Fruit fly (Drosophila melanogaster) whole organism, embryonic: ENCODE data around the gene CG5446.

ENCODE experiments used
- ATbp ChIP-seq: fragments of 200-800 bp; sonication (Bioruptor generic); optimal IDR thresholded peaks from 2 replicates; lab custom pipeline; 2017; ENCODE audit warnings: missing biosample characterization, mild to moderate bottlenecking, missing genetic modification characterization, missing genetic modification reagents
- Abd-B ChIP-seq: fragments of 200-800 bp; sonication (Bioruptor generic); optimal IDR thresholded peaks from 2 replicates; lab custom pipeline; 2018; ENCODE audit warnings: missing biosample characterization, mild to moderate bottlenecking, missing genetic modification characterization, moderate library complexity
- Bdp1 ChIP-seq: fragments of 200-800 bp; sonication (Bioruptor generic); optimal IDR thresholded peaks from 3 replicates; lab custom pipeline; 2016; ENCODE audit warnings: missing biosample characterization, missing genetic modification characterization
- Blimp-1 ChIP-seq: fragments of 200-800 bp; sonication (Bioruptor generic); optimal IDR thresholded peaks from 3 replicates; lab custom pipeline; 2018; ENCODE audit warnings: missing biosample characterization, missing genetic modification characterization, mild to moderate bottlenecking, moderate library complexity, missing genetic modification reagents
- C15 ChIP-seq: fragments of 200-800 bp; sonication (Bioruptor generic); IDR thresholded peaks from 3 replicates; pipeline ENCODE4 v1.3.6; 2022; ENCODE audit warnings: missing biosample characterization, missing genetic modification characterization
- CG10274 ChIP-seq: fragments of 200-800 bp; sonication (Bioruptor generic); optimal IDR thresholded peaks from 3 replicates; lab custom pipeline; 2017; ENCODE audit warnings: missing biosample characterization, mild to moderate bottlenecking, missing genetic modification characterization
- CG10366 ChIP-seq: fragments of 200-800 bp; sonication (Bioruptor generic); IDR thresholded peaks from 2 replicates; pipeline ENCODE4 v1.3.6; 2022; ENCODE audit warnings: missing biosample characterization, missing genetic modification characterization
- CG11085 ChIP-seq: fragments of 200-800 bp; sonication (Bioruptor generic); IDR thresholded peaks from 2 replicates; pipeline ENCODE4 v1.3.6; 2022; ENCODE audit warnings: missing biosample characterization, missing genetic modification characterization
- CG12219 ChIP-seq: fragments of 200-800 bp; sonication (Bioruptor generic); optimal IDR thresholded peaks from 3 replicates; lab custom pipeline; 2018; ENCODE audit warnings: missing biosample characterization, mild to moderate bottlenecking, missing genetic modification characterization
- CG12659 ChIP-seq: fragments of 200-800 bp; sonication (Bioruptor generic); optimal IDR thresholded peaks from 3 replicates; lab custom pipeline; 2017; ENCODE audit warnings: mild to moderate bottlenecking, missing biosample characterization, missing genetic modification reagents, missing genetic modification characterization
- CG14860 ChIP-seq: fragments of 200-800 bp; sonication (Bioruptor generic); IDR thresholded peaks from 3 replicates; pipeline ENCODE4 v1.3.6; 2022; ENCODE audit warnings: missing biosample characterization, missing genetic modification characterization; ENCODE audit not compliant: partially characterized antibody
- CG1529 ChIP-seq: fragments of 200-800 bp; sonication (Bioruptor generic); optimal IDR thresholded peaks from 3 replicates; lab custom pipeline; 2018; ENCODE audit warnings: missing biosample characterization, missing genetic modification characterization
- CG16813 ChIP-seq: fragments of 200-800 bp; sonication (Bioruptor generic); IDR thresholded peaks from 3 replicates; pipeline ENCODE4 v1.3.6; 2022; ENCODE audit warnings: missing biosample characterization, missing genetic modification characterization; ENCODE audit not compliant: partially characterized antibody
- CG2712 ChIP-seq: fragments of 200-800 bp; optimal IDR thresholded peaks from 3 replicates; lab custom pipeline; 2019; ENCODE audit warnings: missing biosample characterization, mild to moderate bottlenecking, missing genetic modification characterization, moderate library complexity
- CG31388 ChIP-seq: fragments of 200-800 bp; sonication (Bioruptor generic); optimal IDR thresholded peaks from 2 replicates; lab custom pipeline; 2016; ENCODE audit warnings: missing biosample characterization, missing genetic modification characterization
- CG32767 ChIP-seq: fragments of 200-800 bp; sonication (Bioruptor generic); IDR thresholded peaks from 2 replicates; pipeline ENCODE4 v1.3.6; 2022; ENCODE audit warnings: missing biosample characterization, missing genetic modification characterization
- CG34224 ChIP-seq: fragments of 200-800 bp; sonication (Bioruptor generic); IDR thresholded peaks from 3 replicates; pipeline ENCODE4 v1.3.6; 2022; ENCODE audit warnings: missing biosample characterization, missing genetic modification characterization; ENCODE audit not compliant: partially characterized antibody
- CG3847 ChIP-seq: fragments of 200-800 bp; sonication (Bioruptor generic); IDR thresholded peaks from 2 replicates; pipeline ENCODE4 v1.3.6; 2022; ENCODE audit warnings: missing biosample characterization, missing genetic modification characterization
- CG4820 ChIP-seq: fragments of 200-800 bp; sonication (Bioruptor generic); optimal IDR thresholded peaks from 3 replicates; lab custom pipeline; 2016; ENCODE audit warnings: missing biosample characterization, missing genetic modification characterization
- CG7745 ChIP-seq: fragments of 200-800 bp; sonication (Bioruptor generic); optimal IDR thresholded peaks from 2 replicates; lab custom pipeline; 2018; ENCODE audit warnings: missing biosample characterization, mild to moderate bottlenecking, missing genetic modification characterization, moderate library complexity
- CG9817 ChIP-seq: fragments of 200-800 bp; sonication (Bioruptor generic); optimal IDR thresholded peaks from 2 replicates; lab custom pipeline; 2018; ENCODE audit warnings: missing biosample characterization, mild to moderate bottlenecking, missing genetic modification characterization, moderate library complexity
- CkIIα-i1 ChIP-seq: fragments of 200-800 bp; sonication (Bioruptor generic); IDR thresholded peaks from 2 replicates; pipeline ENCODE4 v1.3.6; 2022; ENCODE audit warnings: missing biosample characterization, missing genetic modification characterization
- Elba2 ChIP-seq: fragments of 200-800 bp; sonication (Bioruptor generic); optimal IDR thresholded peaks from 3 replicates; lab custom pipeline; 2016; ENCODE audit warnings: missing biosample characterization, missing genetic modification characterization
- Fer1 ChIP-seq: fragments of 200-800 bp; sonication (Bioruptor generic); optimal IDR thresholded peaks from 2 replicates; lab custom pipeline; 2017; ENCODE audit warnings: missing biosample characterization, mild to moderate bottlenecking, missing genetic modification characterization
- GATAe ChIP-seq: fragments of 200-800 bp; sonication (Bioruptor generic); conservative IDR thresholded peaks from 2 replicates; pipeline ENCODE4 v1.3.6; 2022; ENCODE audit warnings: missing biosample characterization, missing genetic modification characterization
- Hr78 ChIP-seq, 2 experiments: fragments of 200-800 bp in 1 of 2; fragments of >200 bp in 1 of 2; sonication (Bioruptor generic) in 1 of 2; optimal IDR thresholded peaks; 2 replicates each; lab custom pipeline; 2017 to 2019; ENCODE audit warnings: missing biosample characterization in 2 of 2, missing genetic modification characterization in 2 of 2, mild to moderate bottlenecking in 1 of 2, moderate library complexity in 1 of 2
- Hsf ChIP-seq: fragments of 200-800 bp; sonication (Bioruptor generic); optimal IDR thresholded peaks from 3 replicates; lab custom pipeline; 2016; ENCODE audit warnings: missing biosample characterization, missing genetic modification characterization
- Kr ChIP-seq: fragments of 200-800 bp; sonication (Bioruptor generic); optimal IDR thresholded peaks from 2 replicates; lab custom pipeline; 2017; ENCODE audit warnings: missing biosample characterization, mild to moderate bottlenecking, missing genetic modification characterization
- Meics ChIP-seq: fragments of 200-800 bp; sonication (Bioruptor generic); optimal IDR thresholded peaks from 2 replicates; lab custom pipeline; 2017; ENCODE audit warnings: missing biosample characterization, mild to moderate bottlenecking, missing genetic modification characterization
- Sin3A ChIP-seq: fragments of >200 bp; optimal IDR thresholded peaks from 2 replicates; lab custom pipeline; 2018
- YL-1 ChIP-seq: fragments of 200-800 bp; sonication (Bioruptor generic); optimal IDR thresholded peaks from 3 replicates; lab custom pipeline; 2017; ENCODE audit warnings: missing biosample characterization, mild to moderate bottlenecking, missing genetic modification characterization
- ab ChIP-seq: fragments of 200-800 bp; sonication (Bioruptor generic); optimal IDR thresholded peaks from 2 replicates; lab custom pipeline; 2016; ENCODE audit warnings: missing biosample characterization, missing genetic modification characterization
- ci ChIP-seq: fragments of 200-800 bp; sonication (Bioruptor generic); IDR thresholded peaks from 3 replicates; pipeline ENCODE4 v1.3.6; 2022; ENCODE audit warnings: missing biosample characterization, missing genetic modification characterization
- ems ChIP-seq: fragments of 200-800 bp; sonication (Bioruptor generic); optimal IDR thresholded peaks from 3 replicates; lab custom pipeline; 2016; ENCODE audit warnings: missing biosample characterization, missing genetic modification characterization
- ftz-f1 ChIP-seq: fragments of 200-800 bp; sonication (Bioruptor generic); optimal IDR thresholded peaks from 2 replicates; lab custom pipeline; 2016; ENCODE audit warnings: missing biosample characterization, missing genetic modification characterization
- ham ChIP-seq: fragments of 200-800 bp; sonication (Bioruptor generic); IDR thresholded peaks from 2 replicates; pipeline ENCODE4 v1.3.6; 2022; ENCODE audit warnings: missing biosample characterization, missing genetic modification characterization
- insv ChIP-seq, 2 experiments: fragments of 200-800 bp; sonication (Bioruptor generic); optimal IDR thresholded peaks; 3 replicates each; lab custom pipeline; 2016 to 2018; ENCODE audit warnings: missing biosample characterization in 2 of 2, missing genetic modification characterization in 2 of 2
- lilli ChIP-seq: fragments of 200-800 bp; sonication (Bioruptor generic); optimal IDR thresholded peaks from 3 replicates; lab custom pipeline; 2016; ENCODE audit warnings: missing biosample characterization, missing genetic modification characterization
- mam ChIP-seq: fragments of 200-800 bp; sonication (Bioruptor generic); optimal IDR thresholded peaks from 3 replicates; lab custom pipeline; 2016; ENCODE audit warnings: missing biosample characterization, missing genetic modification characterization
- org-1 ChIP-seq: fragments of 200-800 bp; sonication (Bioruptor generic); optimal IDR thresholded peaks from 2 replicates; lab custom pipeline; 2017; ENCODE audit warnings: missing biosample characterization, missing genetic modification characterization
- pita ChIP-seq: fragments of 200-800 bp; sonication (Bioruptor generic); optimal IDR thresholded peaks from 2 replicates; lab custom pipeline; 2017; ENCODE audit warnings: missing biosample characterization, mild to moderate bottlenecking, missing genetic modification characterization
- sd ChIP-seq: fragments of 200-800 bp; sonication (Bioruptor generic); optimal IDR thresholded peaks from 3 replicates; lab custom pipeline; 2018; ENCODE audit warnings: missing biosample characterization, mild to moderate bottlenecking, missing genetic modification characterization, moderate library complexity
- sisA ChIP-seq: fragments of 200-800 bp; sonication (Bioruptor generic); IDR thresholded peaks from 2 replicates; pipeline ENCODE4 v1.3.6; 2022; ENCODE audit warnings: missing biosample characterization, missing genetic modification characterization
- sob ChIP-seq: fragments of 200-800 bp; sonication (Bioruptor generic); IDR thresholded peaks from 2 replicates; pipeline ENCODE4 v1.3.6; 2022; ENCODE audit warnings: missing biosample characterization, missing genetic modification characterization
- ssp ChIP-seq: fragments of 200-800 bp; sonication (Bioruptor generic); IDR thresholded peaks from 2 replicates; pipeline ENCODE4 v1.3.6; 2022; ENCODE audit warnings: missing biosample characterization, missing genetic modification characterization
- stwl ChIP-seq: fragments of 200-800 bp; sonication (Bioruptor generic); optimal IDR thresholded peaks from 3 replicates; lab custom pipeline; 2018; ENCODE audit warnings: missing biosample characterization, mild to moderate bottlenecking, missing genetic modification characterization, moderate library complexity
- tio ChIP-seq: fragments of 200-800 bp; sonication (Bioruptor generic); optimal IDR thresholded peaks from 2 replicates; lab custom pipeline; 2017; ENCODE audit warnings: missing biosample characterization, missing genetic modification characterization, inconsistent platforms
- wor ChIP-seq: fragments of 200-800 bp; sonication (Bioruptor generic); IDR thresholded peaks from 2 replicates; pipeline ENCODE4 v1.3.6; 2022; ENCODE audit warnings: missing biosample characterization, missing genetic modification characterization
- zf30C ChIP-seq: fragments of 200-800 bp; sonication (Bioruptor generic); optimal IDR thresholded peaks from 3 replicates; lab custom pipeline; 2018; ENCODE audit warnings: missing biosample characterization, mild to moderate bottlenecking, missing genetic modification characterization

CG5446 gene

DNA sequence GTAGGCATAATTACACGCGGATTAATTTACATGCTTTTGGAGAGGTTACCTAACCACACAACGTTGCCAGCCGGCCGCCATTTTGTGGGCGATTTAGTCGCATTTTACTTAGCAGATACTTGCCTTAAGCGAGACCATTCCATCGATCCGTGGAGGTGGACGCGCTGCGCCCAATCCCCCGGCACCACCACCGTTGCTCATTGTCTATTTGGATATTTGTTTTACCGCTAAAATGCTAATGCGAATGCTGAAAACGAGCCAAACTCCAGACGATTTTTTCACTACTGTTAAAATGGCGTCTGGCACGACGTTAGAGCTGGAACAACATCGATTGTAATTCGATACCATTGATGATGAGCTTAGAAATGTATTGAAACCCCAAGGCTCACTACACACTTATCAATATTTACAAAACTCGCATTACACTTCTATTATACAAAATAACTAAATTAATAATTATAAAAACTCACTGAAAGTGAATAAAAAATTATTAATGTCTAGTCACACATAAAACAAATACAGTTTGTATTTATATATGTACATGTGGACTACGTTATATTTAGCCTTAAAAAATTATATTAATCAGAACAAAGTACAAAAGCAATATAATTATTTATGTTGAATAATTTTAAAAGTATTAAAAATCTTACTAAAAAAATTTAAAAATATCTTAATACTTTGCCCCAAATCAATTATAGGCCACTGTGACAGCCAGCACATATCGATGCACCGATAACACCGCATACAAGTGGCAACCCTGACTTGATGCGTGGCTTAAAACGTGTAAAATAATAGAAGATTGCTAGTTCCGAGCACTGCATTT, 6.4 kb upstream of the CG5446 start, which contains the start of gene eRF3 (continued):
- TF ChIP-seq ems (GFP tag; lab: Kevin White, UChicago) (no peak), Bdp1 (GFP tag; lab: Kevin White, UChicago) (no peak), Fer1 (peak; percentile 36), Sin3A (peak; percentile 26), CG12659 (peak; percentile 72), ATbp (GFP tag; lab: Kevin White, UChicago) (peak; percentile 33), Meics (GFP tag; lab: Kevin White, UChicago) (peak; percentile 81), CG16813 (GFP tag; lab: Robert Waterston, UW) (peak; percentile 50; the same call in 2 of the 3 replicates), ci (GFP tag; lab: Robert Waterston, UW) (peak; percentile 64), CG10274 (GFP tag; lab: Kevin White, UChicago) (no peak), pita (no peak), ssp (GFP tag; lab: Robert Waterston, UW) (peak; percentile 72), CG11085 (GFP tag; lab: Robert Waterston, UW) (peak; percentile 66; the same call in 1 of the 2 replicates), CG31388 (GFP tag; lab: Kevin White, UChicago) (peak; percentile 18), Hsf (peak; percentile 26), ab (GFP tag; lab: Kevin White, UChicago) (no peak), sisA (GFP tag; lab: Robert Waterston, UW) (peak; percentile 77), CG3847 (GFP tag; lab: Robert Waterston, UW) (peak; percentile 78), Abd-B (peak; percentile 81), CG12219 (GFP tag; lab: Kevin White, UChicago) (no peak), CG32767 (GFP tag; lab: Robert Waterston, UW) (no peak; the same call in 1 of the 2 replicates), zf30C (no peak), ham (0 out of 2 replicates have a peak, but pooled peaks have one; percentile 25), GATAe (GFP tag; lab: Robert Waterston, UW) (peak; percentile 65), insv (GFP tag; optimal IDR thresholded peaks at IDR 0.05; lab: Kevin White, UChicago) (peak in 1 of 2 experiments; percentile 16), CG14860 (GFP tag; lab: Robert Waterston, UW) (no peak; the same call in 1 of the 3 replicates), CG7745 (no peak), CG2712 (tag; lab: Kevin White, UChicago) (peak; percentile 91), Elba2 (peak; percentile 27), CG10366 (GFP tag; lab: Robert Waterston, UW) (peak; percentile 59), ftz-f1 (GFP tag; lab: Kevin White, UChicago) (no peak), CkIIα-i1 (no peak), YL-1 (GFP tag; lab: Kevin White, UChicago) (peak; percentile 98), mam (GFP tag; lab: Kevin White, UChicago) (no peak), sob (peak; percentile 68; the same call in 1 of the 2 replicates), CG34224 (GFP tag; lab: Robert Waterston, UW) (peak; percentile 24; the same call in 1 of the 3 replicates), tio (GFP tag; lab: Kevin White, UChicago) (peak; percentile 80), C15 (GFP tag; lab: Robert Waterston, UW) (0 out of 3 replicates have a peak, but pooled peaks have one; percentile 33), Kr (GFP tag; lab: Kevin White, UChicago) (no peak), lilli (GFP tag; lab: Kevin White, UChicago) (peak; percentile 62), CG1529 (GFP tag; lab: Kevin White, UChicago) (peak; percentile 6), org-1 (no peak), wor (GFP tag; lab: Robert Waterston, UW) (peak; percentile 63; the same call in 1 of the 2 replicates), sd (no peak), CG9817 (tag; lab: Kevin White, UChicago) (peak; percentile 81), CG4820 (GFP tag; lab: Kevin White, UChicago) (peak; percentile 63), Blimp-1 (GFP tag; lab: Kevin White, UChicago) (peak; percentile 74), Hr78 (GFP tag; optimal IDR thresholded peaks at IDR 0.05; lab: Kevin White, UChicago) (peak in 1 of 2 experiments; percentile 32), stwl (peak; percentile 12)
